Fruit fly (Drosophila melanogaster): ENCODE data around the gene CG5555.

The CG5555 gene

DNA sequence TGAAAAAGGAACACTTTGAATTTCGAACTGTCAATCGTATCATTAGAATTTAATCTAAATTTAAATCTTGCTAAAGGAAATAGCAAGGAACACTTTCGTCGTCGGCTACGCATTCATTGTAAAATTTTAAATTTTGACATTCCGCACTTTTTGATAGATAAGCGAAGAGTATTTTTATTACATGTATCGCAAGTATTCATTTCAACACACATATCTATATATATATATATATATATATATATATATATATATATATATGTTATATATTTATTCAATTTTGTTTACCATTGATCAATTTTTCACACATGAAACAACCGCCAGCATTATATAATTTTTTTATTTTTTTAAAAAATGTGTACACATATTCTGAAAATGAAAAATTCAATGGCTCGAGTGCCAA lies 20.6 kb downstream of the CG5555 start, which contains the start of gene CG11779:
TSS of gene CG11779 (minus strand) at position 101 of the 400 bp plus-strand sequence.
- TF ChIP-seq D1 (tag; optimal IDR thresholded peaks at IDR 0.05) (no peak), CG32121 (GFP tag; IDR thresholded peaks at IDR 0.05) (no peak)

DNA sequence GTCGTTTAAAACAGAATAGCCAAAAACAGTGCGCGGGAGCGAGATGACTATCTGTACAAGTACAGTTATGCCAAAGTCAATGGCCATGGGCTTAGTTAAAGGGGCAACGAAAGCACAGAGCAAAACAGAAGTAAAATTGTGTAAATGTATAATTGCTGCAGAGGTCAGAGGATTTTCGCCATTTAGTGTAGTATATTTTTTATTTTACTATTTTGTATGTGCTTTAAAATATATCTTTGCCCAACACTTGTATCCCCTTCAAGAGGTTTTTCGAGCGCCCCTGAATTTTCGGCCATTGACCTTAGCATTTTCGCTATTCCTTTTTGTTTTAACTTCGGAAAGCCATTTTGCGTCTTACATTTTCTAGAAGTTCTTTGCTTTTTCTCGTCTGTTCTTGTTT lies 22.3 kb downstream of the CG5555 start:
- no peak for TF ChIP-seq D1 (tag; optimal IDR thresholded peaks at IDR 0.05)
- no peak for TF ChIP-seq CG13204 (GFP tag; optimal IDR thresholded peaks at IDR 0.05)
- TF ChIP-seq CG10348 (GFP tag; IDR thresholded peaks at IDR 0.05), result no peak
- no peak for TF ChIP-seq CG8159 (tag; optimal IDR thresholded peaks at IDR 0.05)
- peak; percentile 55 for TF ChIP-seq EcR (GFP tag; optimal IDR thresholded peaks at IDR 0.05)

DNA sequence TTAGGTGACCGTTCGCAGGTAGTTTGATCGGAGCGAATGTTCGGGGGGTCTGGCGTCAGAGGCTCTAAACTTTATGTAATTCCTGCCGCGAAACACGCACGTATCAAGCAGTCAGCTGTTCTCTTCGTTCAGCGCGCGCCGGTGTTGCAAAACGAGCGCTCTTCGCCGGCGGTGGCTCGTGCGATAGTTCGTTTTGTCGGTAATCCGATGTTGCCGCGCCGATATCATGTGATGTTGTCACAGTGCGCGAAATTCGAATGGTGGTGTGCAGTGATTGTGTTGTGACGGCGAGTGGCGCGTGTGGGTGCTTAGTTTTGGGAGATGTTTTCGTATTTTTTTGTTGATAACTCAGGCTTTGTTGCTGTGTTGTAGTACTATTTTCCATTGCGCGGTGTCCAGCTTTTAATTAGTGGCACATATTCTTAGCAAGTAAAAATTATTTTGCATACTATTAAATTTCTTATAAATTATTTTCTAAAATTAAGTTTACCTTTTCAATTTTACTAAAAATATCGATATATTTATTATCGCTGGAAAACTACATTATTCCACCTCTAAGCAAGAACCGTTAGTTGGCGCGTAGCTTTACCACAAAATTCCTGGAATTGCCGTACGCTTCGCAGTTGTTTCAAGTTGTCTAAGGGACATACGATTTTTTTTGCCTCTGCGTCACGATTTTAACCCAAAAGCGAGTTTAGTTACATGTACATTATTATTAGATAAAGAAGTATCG lies 23.5 kb downstream of the CG5555 start, which contains the start of gene nanos:
TSS of gene nanos (plus strand) at position 569 of the 733 bp plus-strand sequence.
- TF ChIP-seq CG15710 (tag; optimal IDR thresholded peaks at IDR 0.05) (peak; percentile 32), EcR (GFP tag; optimal IDR thresholded peaks at IDR 0.05) (no peak), CG9948 (tag; optimal IDR thresholded peaks at IDR 0.05) (no peak), rn (GFP tag; IDR thresholded peaks at IDR 0.05) (peak; percentile 61), gl (tag; optimal IDR thresholded peaks at IDR 0.05) (no peak), CG10348 (GFP tag; IDR thresholded peaks at IDR 0.05) (no peak), CG34367 (tag; optimal IDR thresholded peaks at IDR 0.05) (no peak), CG8159 (tag; optimal IDR thresholded peaks at IDR 0.05) (peak; percentile 16), CG32121 (GFP tag; IDR thresholded peaks at IDR 0.05) (peak; percentile 66; the same call in 1 of the 2 replicates), fd96Ca (GFP tag; IDR thresholded peaks at IDR 0.05) (peak; percentile 66; the same call in 1 of the 3 replicates), Pif1A (GFP tag; optimal IDR thresholded peaks at IDR 0.05) (no peak), Pif1B (GFP tag; optimal IDR thresholded peaks at IDR 0.05) (no peak), CG14655 (GFP tag; optimal IDR thresholded peaks at IDR 0.05) (no peak), CG8301 (tag; optimal IDR thresholded peaks at IDR 0.05) (no peak), Ets98B (GFP tag; IDR thresholded peaks at IDR 0.05) (peak; percentile 50; the same call in 1 of the 2 replicates), CG17806 (tag; optimal IDR thresholded peaks at IDR 0.05) (no peak), CG13204 (GFP tag; optimal IDR thresholded peaks at IDR 0.05) (no peak), Snoo (tag; optimal IDR thresholded peaks at IDR 0.05) (peak; percentile 25), CG12605 (GFP tag; IDR thresholded peaks at IDR 0.05) (no peak), CG4496 (GFP tag; IDR thresholded peaks at IDR 0.05) (peak; percentile 79; the same call in 2 of the 3 replicates), D1 (tag; optimal IDR thresholded peaks at IDR 0.05) (no peak)

DNA sequence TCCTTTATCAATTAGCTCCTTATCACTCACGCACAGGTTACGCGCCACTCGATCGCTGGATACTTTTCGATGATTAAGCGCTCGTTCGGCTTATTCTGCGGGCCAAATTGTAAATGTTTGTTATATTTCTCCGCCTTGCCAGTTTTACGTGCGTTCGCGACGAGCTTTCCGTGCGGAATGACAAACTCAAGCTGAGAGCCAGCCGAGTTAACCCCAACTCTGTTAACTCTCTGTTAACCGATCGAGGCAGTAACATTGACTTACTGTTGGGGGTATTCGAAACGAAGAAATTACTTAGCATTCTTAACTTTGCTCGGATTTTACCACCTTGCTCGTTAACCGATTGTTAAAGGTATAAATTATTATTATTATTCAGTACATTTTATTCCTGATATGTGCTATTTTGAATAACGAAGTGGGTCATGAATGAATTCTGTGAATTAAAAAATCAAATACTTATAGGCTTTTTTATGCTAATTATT lies 26.8 kb downstream of the CG5555 start, which contains the start of gene CG5835:
TSS of gene CG5835 (minus strand) at position 185 of the 482 bp plus-strand sequence.
- TF ChIP-seq CG14655 (GFP tag; optimal IDR thresholded peaks at IDR 0.05), result no peak
- no peak for TF ChIP-seq CG13204 (GFP tag; optimal IDR thresholded peaks at IDR 0.05)
- no peak for TF ChIP-seq rn (GFP tag; IDR thresholded peaks at IDR 0.05)
- TF ChIP-seq CG32121 (GFP tag; IDR thresholded peaks at IDR 0.05), result 0 out of 2 replicates have a peak, but pooled peaks have one; percentile 10
- no peak for TF ChIP-seq Snoo (tag; optimal IDR thresholded peaks at IDR 0.05)
- peak; percentile 8 for TF ChIP-seq Pif1A (GFP tag; optimal IDR thresholded peaks at IDR 0.05)
- TF ChIP-seq CG15710 (tag; optimal IDR thresholded peaks at IDR 0.05), result peak; percentile 21
- TF ChIP-seq CG8159 (tag; optimal IDR thresholded peaks at IDR 0.05), result no peak
- no peak for TF ChIP-seq CG8301 (tag; optimal IDR thresholded peaks at IDR 0.05)
- TF ChIP-seq CG10348 (GFP tag; IDR thresholded peaks at IDR 0.05), result no peak
- no peak for TF ChIP-seq CG9948 (tag; optimal IDR thresholded peaks at IDR 0.05)
- no peak for TF ChIP-seq fd96Ca (GFP tag; IDR thresholded peaks at IDR 0.05)
- peak; percentile 50; the same call in 1 of the 2 replicates for TF ChIP-seq CG12605 (GFP tag; IDR thresholded peaks at IDR 0.05)
- TF ChIP-seq Pif1B (GFP tag; optimal IDR thresholded peaks at IDR 0.05), result no peak
- no peak for TF ChIP-seq CG34367 (tag; optimal IDR thresholded peaks at IDR 0.05)
- peak; percentile 60; the same call in 1 of the 3 replicates for TF ChIP-seq CG4496 (GFP tag; IDR thresholded peaks at IDR 0.05)
- peak; percentile 37; the same call in 1 of the 2 replicates for TF ChIP-seq Ets98B (GFP tag; IDR thresholded peaks at IDR 0.05)
- TF ChIP-seq CG17806 (tag; optimal IDR thresholded peaks at IDR 0.05), result no peak

DNA sequence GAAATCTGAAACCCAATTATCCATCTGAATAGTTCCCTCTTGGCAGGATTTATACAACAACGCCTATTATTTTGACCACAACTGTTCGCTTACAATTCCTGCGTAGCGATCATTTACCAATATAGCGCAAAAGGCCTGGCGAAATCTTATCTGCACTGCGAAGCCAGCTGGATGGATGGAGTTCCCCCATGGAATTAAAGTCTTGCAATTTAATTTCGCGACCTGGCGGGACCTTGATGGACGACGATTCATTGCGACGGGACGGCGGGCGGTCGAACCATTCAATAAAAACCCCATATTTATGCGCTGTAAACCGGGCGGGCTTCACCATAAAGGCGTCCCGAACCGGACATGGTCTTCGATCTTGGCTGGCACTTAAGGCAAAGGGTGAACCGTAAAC lies 27.5 kb downstream of the CG5555 start:
- TF ChIP-seq CG9948 (tag; optimal IDR thresholded peaks at IDR 0.05), result peak; percentile 32
- no peak for TF ChIP-seq CG14655 (GFP tag; optimal IDR thresholded peaks at IDR 0.05)
- no peak for TF ChIP-seq CG10348 (GFP tag; IDR thresholded peaks at IDR 0.05)
- peak; percentile 21 for TF ChIP-seq CG15710 (tag; optimal IDR thresholded peaks at IDR 0.05)
- peak; percentile 44 for TF ChIP-seq D1 (tag; optimal IDR thresholded peaks at IDR 0.05)
- TF ChIP-seq CG8301 (tag; optimal IDR thresholded peaks at IDR 0.05), result peak; percentile 28
- TF ChIP-seq Snoo (tag; optimal IDR thresholded peaks at IDR 0.05), result no peak
- TF ChIP-seq CG13204 (GFP tag; optimal IDR thresholded peaks at IDR 0.05), result no peak
- peak; percentile 17 for TF ChIP-seq Pif1A (GFP tag; optimal IDR thresholded peaks at IDR 0.05)
- TF ChIP-seq CG34367 (tag; optimal IDR thresholded peaks at IDR 0.05), result no peak
- no peak for TF ChIP-seq EcR (GFP tag; optimal IDR thresholded peaks at IDR 0.05)
- TF ChIP-seq Pif1B (GFP tag; optimal IDR thresholded peaks at IDR 0.05), result no peak
- no peak for TF ChIP-seq CG32121 (GFP tag; IDR thresholded peaks at IDR 0.05)
- TF ChIP-seq CG8159 (tag; optimal IDR thresholded peaks at IDR 0.05), result peak; percentile 20
- no peak for TF ChIP-seq gl (tag; optimal IDR thresholded peaks at IDR 0.05)
- TF ChIP-seq CG12605 (GFP tag; IDR thresholded peaks at IDR 0.05), result no peak
- TF ChIP-seq CG17806 (tag; optimal IDR thresholded peaks at IDR 0.05), result no peak
- TF ChIP-seq fd96Ca (GFP tag; IDR thresholded peaks at IDR 0.05), result no peak
- peak; percentile 36; the same call in 1 of the 3 replicates for TF ChIP-seq CG4496 (GFP tag; IDR thresholded peaks at IDR 0.05)
- TF ChIP-seq Ets98B (GFP tag; IDR thresholded peaks at IDR 0.05), result no peak
- no peak for TF ChIP-seq rn (GFP tag; IDR thresholded peaks at IDR 0.05)

Measured in whole organism, pupa.